Fruit fly (Drosophila melanogaster) whole organism, embryonic: ENCODE results near the gene Actbeta.

Experiments
- ATbp ChIP-seq: fragments of 200-800 bp; sonication (Bioruptor generic); optimal IDR thresholded peaks from 2 replicates; lab custom pipeline; 2017; ENCODE audit warnings: missing biosample characterization, mild to moderate bottlenecking, missing genetic modification characterization, missing genetic modification reagents
- Atf-2 ChIP-seq: fragments of 200-800 bp; sonication (Bioruptor generic); optimal IDR thresholded peaks from 2 replicates; lab custom pipeline; 2016; ENCODE audit warnings: missing biosample characterization, missing genetic modification characterization
- CG10209 ChIP-seq: fragments of 200-800 bp; sonication (Bioruptor generic); optimal IDR thresholded peaks from 3 replicates; lab custom pipeline; 2017; ENCODE audit warnings: missing biosample characterization, mild to moderate bottlenecking, missing genetic modification characterization, missing genetic modification reagents
- CG10366 ChIP-seq: fragments of 200-800 bp; sonication (Bioruptor generic); IDR thresholded peaks from 2 replicates; pipeline ENCODE4 v1.3.6; 2022; ENCODE audit warnings: missing biosample characterization, missing genetic modification characterization
- CG10979 ChIP-seq: fragments of 200-800 bp; sonication (Bioruptor generic); optimal IDR thresholded peaks from 2 replicates; lab custom pipeline; 2018; ENCODE audit warnings: missing biosample characterization, mild to moderate bottlenecking, missing genetic modification characterization, moderate library complexity
- CG11723 ChIP-seq: fragments of 200-800 bp; sonication (Bioruptor generic); optimal IDR thresholded peaks from 2 replicates; lab custom pipeline; 2017; ENCODE audit warnings: missing biosample characterization, mild to moderate bottlenecking, missing genetic modification characterization
- CG13123 ChIP-seq: fragments of 200-800 bp; sonication (Bioruptor generic); optimal IDR thresholded peaks from 2 replicates; lab custom pipeline; 2016; ENCODE audit warnings: missing biosample characterization, missing genetic modification characterization
- CG15479 ChIP-seq: fragments of 200-800 bp; sonication (Bioruptor generic); optimal IDR thresholded peaks from 3 replicates; lab custom pipeline; 2019; ENCODE audit warnings: missing biosample characterization, mild to moderate bottlenecking, missing genetic modification characterization, moderate library complexity
- CG1602 ChIP-seq: fragments of 200-800 bp; sonication (Bioruptor generic); optimal IDR thresholded peaks from 3 replicates; lab custom pipeline; 2016; ENCODE audit warnings: missing biosample characterization, missing genetic modification characterization
- CG17359 ChIP-seq: fragments of 200-800 bp; sonication (Bioruptor generic); optimal IDR thresholded peaks from 3 replicates; lab custom pipeline; 2018; ENCODE audit warnings: missing biosample characterization, mild to moderate bottlenecking, missing genetic modification characterization, moderate library complexity
- CG17361 ChIP-seq: fragments of 200-800 bp; sonication (Bioruptor generic); IDR thresholded peaks from 3 replicates; pipeline ENCODE4 v1.3.6; 2022; ENCODE audit warnings: missing biosample characterization, missing genetic modification characterization
- CG17385 ChIP-seq: fragments of 200-800 bp; sonication (Bioruptor generic); optimal IDR thresholded peaks from 3 replicates; lab custom pipeline; 2018; ENCODE audit warnings: missing biosample characterization, mild to moderate bottlenecking, missing genetic modification characterization
- CG17802 ChIP-seq: fragments of 200-800 bp; sonication (Bioruptor generic); optimal IDR thresholded peaks from 2 replicates; lab custom pipeline; 2018; ENCODE audit warnings: missing biosample characterization, mild to moderate bottlenecking, missing genetic modification characterization, moderate library complexity
- CG18262 ChIP-seq: fragments of 200-800 bp; optimal IDR thresholded peaks from 3 replicates; lab custom pipeline; 2019; ENCODE audit warnings: missing biosample characterization, mild to moderate bottlenecking, missing genetic modification characterization, moderate library complexity
- CG18476 ChIP-seq: fragments of 200-800 bp; sonication (Bioruptor generic); optimal IDR thresholded peaks from 2 replicates; lab custom pipeline; 2016; ENCODE audit warnings: missing biosample characterization, mild to moderate bottlenecking, missing genetic modification characterization
- CG30403 ChIP-seq: fragments of 200-800 bp; sonication (Bioruptor generic); optimal IDR thresholded peaks from 3 replicates; lab custom pipeline; 2016; ENCODE audit warnings: missing biosample characterization, missing genetic modification characterization
- CG3281 ChIP-seq: fragments of 200-800 bp; sonication (Bioruptor generic); optimal IDR thresholded peaks from 3 replicates; lab custom pipeline; 2017; ENCODE audit warnings: missing biosample characterization, mild to moderate bottlenecking, missing genetic modification characterization
- CG6654 ChIP-seq: fragments of 200-800 bp; sonication (Bioruptor generic); optimal IDR thresholded peaks from 2 replicates; lab custom pipeline; 2017; ENCODE audit warnings: missing biosample characterization, mild to moderate bottlenecking, missing genetic modification characterization
- CG7745 ChIP-seq: fragments of 200-800 bp; sonication (Bioruptor generic); optimal IDR thresholded peaks from 2 replicates; lab custom pipeline; 2018; ENCODE audit warnings: missing biosample characterization, mild to moderate bottlenecking, missing genetic modification characterization, moderate library complexity
- CG7839 ChIP-seq: fragments of 200-800 bp; sonication (Bioruptor generic); optimal IDR thresholded peaks from 3 replicates; lab custom pipeline; 2018; ENCODE audit warnings: missing biosample characterization, mild to moderate bottlenecking, missing genetic modification characterization, moderate library complexity
- CG8388 ChIP-seq: fragments of 200-800 bp; sonication (Bioruptor generic); optimal IDR thresholded peaks from 2 replicates; lab custom pipeline; 2019; ENCODE audit warnings: missing biosample characterization, mild to moderate bottlenecking, missing genetic modification characterization, moderate library complexity
- CG9727 ChIP-seq: fragments of 200-800 bp; sonication (Bioruptor generic); optimal IDR thresholded peaks from 3 replicates; lab custom pipeline; 2017; ENCODE audit warnings: missing biosample characterization, mild to moderate bottlenecking, missing genetic modification characterization
- D ChIP-seq, 2 experiments: fragments of 200-800 bp in 1 of 2; fragments of >200 bp in 1 of 2; sonication (Bioruptor generic) in 1 of 2; optimal IDR thresholded peaks; 2 replicates in 1 of 2; 3 replicates in 1 of 2; lab custom pipeline; 2017; ENCODE audit warnings: mild to moderate bottlenecking in 1 of 2, missing biosample characterization in 1 of 2, missing genetic modification characterization in 1 of 2, missing genetic modification reagents in 1 of 2
- D19A ChIP-seq: fragments of 200-800 bp; optimal IDR thresholded peaks from 3 replicates; lab custom pipeline; 2019; ENCODE audit warnings: missing biosample characterization, mild to moderate bottlenecking, missing genetic modification characterization, moderate library complexity
- E2f1 ChIP-seq: fragments of 200-800 bp; sonication (Bioruptor generic); IDR thresholded peaks from 2 replicates; pipeline ENCODE4 v1.3.6; 2022; ENCODE audit warnings: missing biosample characterization, missing genetic modification characterization
- Ets65A ChIP-seq: fragments of 200-800 bp; sonication (Bioruptor generic); peaks from one replicate; lab custom pipeline; 2016; ENCODE audit warnings: missing biosample characterization, missing genetic modification characterization
- Fer3 ChIP-seq: fragments of 200-800 bp; sonication (Bioruptor generic); optimal IDR thresholded peaks from 2 replicates; lab custom pipeline; 2018; ENCODE audit warnings: missing biosample characterization, mild to moderate bottlenecking, missing genetic modification characterization, moderate library complexity
- HLH54F ChIP-seq: fragments of 200-800 bp; sonication (Bioruptor generic); optimal IDR thresholded peaks from 3 replicates; lab custom pipeline; 2016; ENCODE audit warnings: missing biosample characterization, missing genetic modification characterization
- MESR4 ChIP-seq: fragments of 200-800 bp; sonication (Bioruptor generic); optimal IDR thresholded peaks from 2 replicates; lab custom pipeline; 2018; ENCODE audit warnings: missing biosample characterization, mild to moderate bottlenecking, missing genetic modification characterization, moderate library complexity
- Med ChIP-seq: fragments of 200-800 bp; sonication (Bioruptor generic); peaks from one replicate; lab custom pipeline; 2016; ENCODE audit warnings: missing biosample characterization, missing genetic modification characterization, mild to moderate bottlenecking, inconsistent platforms, moderate library complexity
- Myb ChIP-seq: fragments of 200-800 bp; sonication (Bioruptor generic); optimal IDR thresholded peaks from 2 replicates; lab custom pipeline; 2016; ENCODE audit warnings: missing biosample characterization, missing genetic modification characterization
- Vsx1 ChIP-seq: fragments of 200-800 bp; sonication (Bioruptor generic); optimal IDR thresholded peaks from 2 replicates; lab custom pipeline; 2017; ENCODE audit warnings: missing biosample characterization, mild to moderate bottlenecking, missing genetic modification characterization, missing genetic modification reagents
- Xbp1 ChIP-seq: fragments of 200-800 bp; sonication (Bioruptor generic); optimal IDR thresholded peaks from 3 replicates; lab custom pipeline; 2016; ENCODE audit warnings: missing biosample characterization, mild to moderate bottlenecking, missing genetic modification characterization
- ab ChIP-seq: fragments of 200-800 bp; sonication (Bioruptor generic); optimal IDR thresholded peaks from 2 replicates; lab custom pipeline; 2016; ENCODE audit warnings: missing biosample characterization, missing genetic modification characterization
- bab2 ChIP-seq: fragments of 200-800 bp; sonication (Bioruptor generic); optimal IDR thresholded peaks from 2 replicates; lab custom pipeline; 2016; ENCODE audit warnings: missing biosample characterization, missing genetic modification characterization
- bcd ChIP-seq: fragments of 200-800 bp; sonication (Bioruptor generic); optimal IDR thresholded peaks from 2 replicates; lab custom pipeline; 2017; ENCODE audit warnings: missing biosample characterization, mild to moderate bottlenecking, missing genetic modification characterization
- dmrt99B ChIP-seq: fragments of 200-800 bp; sonication (Bioruptor generic); optimal IDR thresholded peaks from 2 replicates; lab custom pipeline; 2018; ENCODE audit warnings: missing biosample characterization, mild to moderate bottlenecking, missing genetic modification characterization, moderate library complexity
- fd3F ChIP-seq: fragments of 200-800 bp; sonication (Bioruptor generic); optimal IDR thresholded peaks from 2 replicates; lab custom pipeline; 2018; ENCODE audit warnings: missing biosample characterization, mild to moderate bottlenecking, missing genetic modification characterization, moderate library complexity
- gem ChIP-seq: fragments of 200-800 bp; sonication (Bioruptor generic); optimal IDR thresholded peaks from 2 replicates; lab custom pipeline; 2019; ENCODE audit warnings: missing biosample characterization, mild to moderate bottlenecking, missing genetic modification characterization, moderate library complexity
- her ChIP-seq: fragments of 200-800 bp; sonication (Bioruptor generic); optimal IDR thresholded peaks from 2 replicates; lab custom pipeline; 2016; ENCODE audit warnings: missing biosample characterization, missing genetic modification characterization
- ind ChIP-seq: fragments of 200-800 bp; sonication (Bioruptor generic); optimal IDR thresholded peaks from 3 replicates; lab custom pipeline; 2016; ENCODE audit warnings: missing biosample characterization, missing genetic modification characterization
- kni ChIP-seq: fragments of 200-800 bp; sonication (Bioruptor generic); optimal IDR thresholded peaks from 3 replicates; lab custom pipeline; 2017; ENCODE audit warnings: mild to moderate bottlenecking, missing biosample characterization, missing genetic modification reagents, missing genetic modification characterization
- phol ChIP-seq: fragments of 200-800 bp; sonication (Bioruptor generic); optimal IDR thresholded peaks from 3 replicates; lab custom pipeline; 2018; ENCODE audit warnings: missing biosample characterization, mild to moderate bottlenecking, missing genetic modification characterization, moderate library complexity
- row ChIP-seq: fragments of 200-800 bp; sonication (Bioruptor generic); IDR thresholded peaks from 3 replicates; pipeline ENCODE4 v1.3.6; 2022; ENCODE audit warnings: missing biosample characterization, missing genetic modification characterization
- stc ChIP-seq: fragments of 200-800 bp; sonication (Bioruptor generic); IDR thresholded peaks from 2 replicates; pipeline ENCODE4 v1.3.6; 2022; ENCODE audit warnings: missing biosample characterization, missing genetic modification characterization
- tin ChIP-seq: fragments of 200-800 bp; sonication (Bioruptor generic); optimal IDR thresholded peaks from 3 replicates; lab custom pipeline; 2016; ENCODE audit warnings: missing biosample characterization, missing genetic modification characterization
- vnd ChIP-seq: fragments of 200-800 bp; sonication (Bioruptor generic); IDR thresholded peaks from 3 replicates; pipeline ENCODE4 v1.3.6; 2022; ENCODE audit warnings: missing biosample characterization, missing genetic modification characterization; ENCODE audit not compliant: partially characterized antibody
- zf30C ChIP-seq: fragments of 200-800 bp; sonication (Bioruptor generic); optimal IDR thresholded peaks from 3 replicates; lab custom pipeline; 2018; ENCODE audit warnings: missing biosample characterization, mild to moderate bottlenecking, missing genetic modification characterization

Gene Actbeta

dm6 chr4:1064219-1064618 is 20.4 kb downstream of the Actbeta start (continued):
- TF ChIP-seq CG3281 (peak; percentile 27), HLH54F (no peak), MESR4 (GFP tag; lab: Kevin White, UChicago) (no peak), her (GFP tag; lab: Kevin White, UChicago) (no peak), ind (GFP tag; lab: Kevin White, UChicago) (peak; percentile 10), CG8388 (GFP tag; lab: Kevin White, UChicago) (peak; percentile 57), CG17385 (GFP tag; lab: Kevin White, UChicago) (peak; percentile 10), phol (tag; lab: Kevin White, UChicago) (peak; percentile 38), CG9727 (GFP tag; lab: Kevin White, UChicago) (peak; percentile 31), E2f1 (GFP tag; lab: Robert Waterston, UW) (0 out of 2 replicates have a peak, but pooled peaks have one; percentile 38), ab (GFP tag; lab: Kevin White, UChicago) (no peak), CG30403 (peak; percentile 7), CG10209 (GFP tag; lab: Kevin White, UChicago) (peak; percentile 2), CG6654 (no peak), Fer3 (tag; lab: Kevin White, UChicago) (peak; percentile 35), Myb (GFP tag; lab: Kevin White, UChicago) (no peak), stc (GFP tag; lab: Robert Waterston, UW) (no peak), CG7745 (tag; lab: Kevin White, UChicago) (no peak), CG7839 (tag; lab: Kevin White, UChicago) (no peak), CG13123 (peak; percentile 11), ATbp (GFP tag; lab: Kevin White, UChicago) (peak; percentile 32), vnd (GFP tag; lab: Robert Waterston, UW) (no peak), D19A (tag; lab: Kevin White, UChicago) (peak; percentile 44), CG10979 (tag; lab: Kevin White, UChicago) (no peak), CG17359 (peak; percentile 7), CG10366 (GFP tag; lab: Robert Waterston, UW) (0 out of 2 replicates have a peak, but pooled peaks have one; percentile 18), gem (peak; percentile 65), tin (GFP tag; lab: Kevin White, UChicago) (peak; percentile 24), Ets65A (GFP tag; lab: Kevin White, UChicago) (peak; percentile 26), CG17361 (GFP tag; lab: Robert Waterston, UW) (peak; percentile 45; the same call in 2 of the 3 replicates), fd3F (GFP tag; lab: Kevin White, UChicago) (peak; percentile 10), D (optimal IDR thresholded peaks at IDR 0.05; lab: Kevin White, UChicago) (no peak), D (GFP tag; optimal IDR thresholded peaks at IDR 0.05; lab: Kevin White, UChicago) (peak; percentile 14), Atf-2 (GFP tag; lab: Kevin White, UChicago) (no peak), Xbp1 (GFP tag; lab: Kevin White, UChicago) (peak; percentile 34), CG1602 (peak; percentile 9), zf30C (GFP tag; lab: Kevin White, UChicago) (peak; percentile 75)

dm6 chr4:1062957-1063812 is 21.4 kb downstream of the Actbeta start:
- no peak for TF ChIP-seq Vsx1 (GFP tag; lab: Kevin White, UChicago)
- peak; percentile 32 for TF ChIP-seq Med
- 0 out of 3 replicates have a peak, but pooled peaks have one; percentile 25 for TF ChIP-seq CG17361 (GFP tag; lab: Robert Waterston, UW)
- TF ChIP-seq CG15479, result peak; percentile 46
- peak; percentile 93 for TF ChIP-seq CG8388 (GFP tag; lab: Kevin White, UChicago)
- TF ChIP-seq CG17802, result no peak
- TF ChIP-seq CG11723 (GFP tag; lab: Kevin White, UChicago), result peak; percentile 67
- peak; percentile 15 for TF ChIP-seq kni (GFP tag; lab: Kevin White, UChicago)
- no peak for TF ChIP-seq CG18476 (GFP tag; lab: Kevin White, UChicago)
- 0 out of 3 replicates have a peak, but pooled peaks have one; percentile 27 for TF ChIP-seq row (GFP tag; lab: Robert Waterston, UW)
- peak; percentile 9 for TF ChIP-seq dmrt99B (tag; lab: Kevin White, UChicago)
- TF ChIP-seq bab2 (GFP tag; lab: Kevin White, UChicago), result no peak
- TF ChIP-seq bcd (GFP tag; lab: Kevin White, UChicago), result no peak
- TF ChIP-seq CG18262 (tag; lab: Kevin White, UChicago), result peak; percentile 28
